Fruit fly (Drosophila melanogaster) whole organism, embryonic: ENCODE measurements around the gene Cyt-c1L.
A peak's percentile ranks its signal among the peaks of the same experiment; 100 is the strongest.

ENCODE experiments used
- CG10543 ChIP-seq: fragments of 200-800 bp; sonication (Bioruptor generic); optimal IDR thresholded peaks from 3 replicates; lab custom pipeline; 2017; ENCODE audit warnings: missing biosample characterization, mild to moderate bottlenecking, missing genetic modification characterization, moderate library complexity
- CG11085 ChIP-seq: fragments of 200-800 bp; sonication (Bioruptor generic); IDR thresholded peaks from 2 replicates; pipeline ENCODE4 v1.3.6; 2022; ENCODE audit warnings: missing biosample characterization, missing genetic modification characterization
- CG11093 ChIP-seq: fragments of 200-800 bp; sonication (Bioruptor generic); IDR thresholded peaks from 3 replicates; pipeline ENCODE4 v1.3.6; 2022; ENCODE audit warnings: missing biosample characterization, missing genetic modification characterization
- CG13296 ChIP-seq: fragments of 200-800 bp; sonication (Bioruptor generic); optimal IDR thresholded peaks from 3 replicates; lab custom pipeline; 2018; ENCODE audit warnings: missing biosample characterization, mild to moderate bottlenecking, missing genetic modification characterization
- CG1602 ChIP-seq: fragments of 200-800 bp; sonication (Bioruptor generic); optimal IDR thresholded peaks from 3 replicates; lab custom pipeline; 2016; ENCODE audit warnings: missing biosample characterization, missing genetic modification characterization
- CG16779 ChIP-seq: fragments of 200-800 bp; sonication (Bioruptor generic); IDR thresholded peaks from 2 replicates; pipeline ENCODE4 v1.3.6; 2022; ENCODE audit warnings: missing biosample characterization, missing genetic modification characterization
- CG18262 ChIP-seq: fragments of 200-800 bp; optimal IDR thresholded peaks from 3 replicates; lab custom pipeline; 2019; ENCODE audit warnings: missing biosample characterization, mild to moderate bottlenecking, missing genetic modification characterization, moderate library complexity
- CG18764 ChIP-seq: fragments of 200-800 bp; sonication (Bioruptor generic); optimal IDR thresholded peaks from 3 replicates; lab custom pipeline; 2016; ENCODE audit warnings: missing biosample characterization, missing genetic modification characterization
- CG2875 ChIP-seq: fragments of 200-800 bp; sonication (Bioruptor generic); optimal IDR thresholded peaks from 2 replicates; lab custom pipeline; 2017; ENCODE audit warnings: missing biosample characterization, mild to moderate bottlenecking, missing genetic modification characterization, missing genetic modification reagents
- CG2889 ChIP-seq: fragments of 200-800 bp; sonication (Bioruptor generic); IDR thresholded peaks from 3 replicates; pipeline ENCODE4 v1.3.6; 2022; ENCODE audit warnings: missing biosample characterization, missing genetic modification characterization
- CG4424 ChIP-seq: fragments of 200-800 bp; sonication (Bioruptor generic); optimal IDR thresholded peaks from 3 replicates; lab custom pipeline; 2016; ENCODE audit warnings: missing biosample characterization, missing genetic modification characterization
- CG7372 ChIP-seq: fragments of 200-800 bp; sonication (Bioruptor generic); IDR thresholded peaks from 2 replicates; pipeline ENCODE4 v1.3.6; 2022; ENCODE audit warnings: missing biosample characterization, missing genetic modification characterization
- CG7745 ChIP-seq: fragments of 200-800 bp; sonication (Bioruptor generic); optimal IDR thresholded peaks from 2 replicates; lab custom pipeline; 2018; ENCODE audit warnings: missing biosample characterization, mild to moderate bottlenecking, missing genetic modification characterization, moderate library complexity
- CG7963 ChIP-seq: fragments of 200-800 bp; sonication (Bioruptor generic); IDR thresholded peaks from 3 replicates; pipeline ENCODE4 v1.3.6; 2022; ENCODE audit warnings: missing biosample characterization, missing genetic modification characterization; ENCODE audit not compliant: partially characterized antibody
- CG8281 ChIP-seq: fragments of 200-800 bp; sonication (Bioruptor generic); optimal IDR thresholded peaks from 2 replicates; lab custom pipeline; 2018; ENCODE audit warnings: missing biosample characterization, mild to moderate bottlenecking, missing genetic modification characterization, moderate library complexity
- CG9797 ChIP-seq: fragments of 200-800 bp; sonication (Bioruptor generic); optimal IDR thresholded peaks from 3 replicates; lab custom pipeline; 2018; ENCODE audit warnings: missing biosample characterization, mild to moderate bottlenecking, missing genetic modification characterization
- CG9876 ChIP-seq: fragments of 200-800 bp; sonication (Bioruptor generic); optimal IDR thresholded peaks from 2 replicates; lab custom pipeline; 2016; ENCODE audit warnings: missing biosample characterization, missing genetic modification characterization
- D19B ChIP-seq: fragments of 200-800 bp; sonication (Bioruptor generic); optimal IDR thresholded peaks from 2 replicates; lab custom pipeline; 2017; ENCODE audit warnings: missing biosample characterization, mild to moderate bottlenecking, missing genetic modification characterization
- Dip2 ChIP-seq: fragments of 200-800 bp; sonication (Bioruptor generic); IDR thresholded peaks from 2 replicates; pipeline ENCODE4 v1.3.6; 2022; ENCODE audit warnings: missing biosample characterization, missing genetic modification characterization
- ERR ChIP-seq: fragments of 200-800 bp; sonication (Bioruptor generic); optimal IDR thresholded peaks from 2 replicates; lab custom pipeline; 2016; ENCODE audit warnings: missing biosample characterization, missing genetic modification characterization
- Fer2 ChIP-seq: fragments of 200-800 bp; sonication (Bioruptor generic); optimal IDR thresholded peaks from 2 replicates; lab custom pipeline; 2018; ENCODE audit warnings: missing biosample characterization, mild to moderate bottlenecking, missing genetic modification characterization, moderate library complexity
- HLH54F ChIP-seq: fragments of 200-800 bp; sonication (Bioruptor generic); optimal IDR thresholded peaks from 3 replicates; lab custom pipeline; 2016; ENCODE audit warnings: missing biosample characterization, missing genetic modification characterization
- HLHmδ ChIP-seq: fragments of 200-800 bp; sonication (Bioruptor generic); optimal IDR thresholded peaks from 2 replicates; lab custom pipeline; 2018; ENCODE audit warnings: missing biosample characterization, mild to moderate bottlenecking, missing genetic modification characterization, moderate library complexity
- Hsf ChIP-seq: fragments of 200-800 bp; sonication (Bioruptor generic); optimal IDR thresholded peaks from 3 replicates; lab custom pipeline; 2016; ENCODE audit warnings: missing biosample characterization, missing genetic modification characterization
- Lhr ChIP-seq: fragments of 200-800 bp; sonication (Bioruptor generic); optimal IDR thresholded peaks from 3 replicates; lab custom pipeline; 2017; ENCODE audit warnings: mild to moderate bottlenecking, missing biosample characterization, missing genetic modification reagents, missing genetic modification characterization
- Six4 ChIP-seq: fragments of 200-800 bp; sonication (Bioruptor generic); optimal IDR thresholded peaks from 2 replicates; lab custom pipeline; 2016; ENCODE audit warnings: missing biosample characterization, missing genetic modification characterization
- al ChIP-seq: fragments of 200-800 bp; sonication (Bioruptor generic); IDR thresholded peaks from 2 replicates; pipeline ENCODE4 v1.3.6; 2022; ENCODE audit warnings: missing biosample characterization, missing genetic modification characterization
- ap ChIP-seq: fragments of 200-800 bp; sonication (Bioruptor generic); IDR thresholded peaks from 2 replicates; pipeline ENCODE4 v1.3.6; 2022; ENCODE audit warnings: missing biosample characterization, missing genetic modification characterization
- croc ChIP-seq: fragments of 200-800 bp; sonication (Bioruptor generic); conservative IDR thresholded peaks from 3 replicates; pipeline ENCODE4 v1.3.6; 2022; ENCODE audit warnings: missing biosample characterization, missing genetic modification characterization
- crp ChIP-seq, 2 experiments: fragments of 200-800 bp; sonication (Bioruptor generic); optimal IDR thresholded peaks; 2 replicates in 1 of 2; 3 replicates in 1 of 2; lab custom pipeline; 2017; ENCODE audit warnings: missing biosample characterization in 2 of 2, missing genetic modification characterization in 2 of 2, mild to moderate bottlenecking in 1 of 2, moderate library complexity in 1 of 2
- dati ChIP-seq: fragments of 200-800 bp; sonication (Bioruptor generic); IDR thresholded peaks from 2 replicates; pipeline ENCODE4 v1.3.6; 2022; ENCODE audit warnings: missing biosample characterization, missing genetic modification characterization
- dm ChIP-seq: fragments of 200-800 bp; sonication (Bioruptor generic); optimal IDR thresholded peaks from 3 replicates; lab custom pipeline; 2016; ENCODE audit warnings: missing biosample characterization, missing genetic modification characterization
- fd64A ChIP-seq: fragments of 200-800 bp; sonication (Bioruptor generic); optimal IDR thresholded peaks from 3 replicates; lab custom pipeline; 2018; ENCODE audit warnings: missing biosample characterization, mild to moderate bottlenecking, missing genetic modification characterization
- gcm2 ChIP-seq: fragments of 200-800 bp; sonication (Bioruptor generic); optimal IDR thresholded peaks from 2 replicates; lab custom pipeline; 2016; ENCODE audit warnings: missing biosample characterization, missing genetic modification characterization
- hb ChIP-seq: fragments of 200-800 bp; sonication (Bioruptor generic); IDR thresholded peaks from 3 replicates; pipeline ENCODE4 v1.3.6; 2022; ENCODE audit warnings: missing biosample characterization, missing genetic modification characterization; ENCODE audit not compliant: partially characterized antibody
- her ChIP-seq: fragments of 200-800 bp; sonication (Bioruptor generic); optimal IDR thresholded peaks from 2 replicates; lab custom pipeline; 2016; ENCODE audit warnings: missing biosample characterization, missing genetic modification characterization
- kni ChIP-seq: fragments of 200-800 bp; sonication (Bioruptor generic); optimal IDR thresholded peaks from 3 replicates; lab custom pipeline; 2017; ENCODE audit warnings: mild to moderate bottlenecking, missing biosample characterization, missing genetic modification reagents, missing genetic modification characterization
- maf-S ChIP-seq: fragments of 200-800 bp; sonication (Bioruptor generic); optimal IDR thresholded peaks from 2 replicates; lab custom pipeline; 2016; ENCODE audit warnings: missing biosample characterization, missing genetic modification characterization
- row ChIP-seq: fragments of 200-800 bp; sonication (Bioruptor generic); IDR thresholded peaks from 3 replicates; pipeline ENCODE4 v1.3.6; 2022; ENCODE audit warnings: missing biosample characterization, missing genetic modification characterization
- run ChIP-seq: fragments of 200-800 bp; sonication (Bioruptor generic); optimal IDR thresholded peaks from 3 replicates; lab custom pipeline; 2018; ENCODE audit warnings: missing biosample characterization, mild to moderate bottlenecking, missing genetic modification characterization
- shn ChIP-seq: fragments of 200-800 bp; sonication (Bioruptor generic); optimal IDR thresholded peaks from 3 replicates; lab custom pipeline; 2016; ENCODE audit warnings: missing biosample characterization, missing genetic modification characterization
- sna ChIP-seq: fragments of 200-800 bp; sonication (Bioruptor generic); IDR thresholded peaks from 2 replicates; pipeline ENCODE4 v1.3.6; 2022; ENCODE audit warnings: missing biosample characterization, missing genetic modification characterization; ENCODE audit not compliant: partially characterized antibody
- sob ChIP-seq: fragments of 200-800 bp; sonication (Bioruptor generic); IDR thresholded peaks from 2 replicates; pipeline ENCODE4 v1.3.6; 2022; ENCODE audit warnings: missing biosample characterization, missing genetic modification characterization
- stwl ChIP-seq: fragments of 200-800 bp; sonication (Bioruptor generic); optimal IDR thresholded peaks from 3 replicates; lab custom pipeline; 2018; ENCODE audit warnings: missing biosample characterization, mild to moderate bottlenecking, missing genetic modification characterization, moderate library complexity
- toy ChIP-seq: fragments of 200-800 bp; sonication (Bioruptor generic); IDR thresholded peaks from 2 replicates; pipeline ENCODE4 v1.3.6; 2022; ENCODE audit warnings: missing biosample characterization, missing genetic modification characterization
- usp ChIP-seq: fragments of >200 bp; optimal IDR thresholded peaks from 2 replicates; lab custom pipeline; 2017; ENCODE audit warnings: missing biosample characterization, missing genetic modification characterization
- zf30C ChIP-seq: fragments of 200-800 bp; sonication (Bioruptor generic); optimal IDR thresholded peaks from 3 replicates; lab custom pipeline; 2018; ENCODE audit warnings: missing biosample characterization, mild to moderate bottlenecking, missing genetic modification characterization
- zfh1 ChIP-seq: fragments of 200-800 bp; sonication (Bioruptor generic); IDR thresholded peaks from 3 replicates; pipeline ENCODE4 v1.3.6; 2022; ENCODE audit warnings: missing biosample characterization, missing genetic modification characterization
- zfh2 ChIP-seq: fragments of 200-800 bp; sonication (Bioruptor generic); optimal IDR thresholded peaks from 2 replicates; lab custom pipeline; 2016; ENCODE audit warnings: missing biosample characterization, missing genetic modification characterization

Cyt-c1L gene

DNA sequence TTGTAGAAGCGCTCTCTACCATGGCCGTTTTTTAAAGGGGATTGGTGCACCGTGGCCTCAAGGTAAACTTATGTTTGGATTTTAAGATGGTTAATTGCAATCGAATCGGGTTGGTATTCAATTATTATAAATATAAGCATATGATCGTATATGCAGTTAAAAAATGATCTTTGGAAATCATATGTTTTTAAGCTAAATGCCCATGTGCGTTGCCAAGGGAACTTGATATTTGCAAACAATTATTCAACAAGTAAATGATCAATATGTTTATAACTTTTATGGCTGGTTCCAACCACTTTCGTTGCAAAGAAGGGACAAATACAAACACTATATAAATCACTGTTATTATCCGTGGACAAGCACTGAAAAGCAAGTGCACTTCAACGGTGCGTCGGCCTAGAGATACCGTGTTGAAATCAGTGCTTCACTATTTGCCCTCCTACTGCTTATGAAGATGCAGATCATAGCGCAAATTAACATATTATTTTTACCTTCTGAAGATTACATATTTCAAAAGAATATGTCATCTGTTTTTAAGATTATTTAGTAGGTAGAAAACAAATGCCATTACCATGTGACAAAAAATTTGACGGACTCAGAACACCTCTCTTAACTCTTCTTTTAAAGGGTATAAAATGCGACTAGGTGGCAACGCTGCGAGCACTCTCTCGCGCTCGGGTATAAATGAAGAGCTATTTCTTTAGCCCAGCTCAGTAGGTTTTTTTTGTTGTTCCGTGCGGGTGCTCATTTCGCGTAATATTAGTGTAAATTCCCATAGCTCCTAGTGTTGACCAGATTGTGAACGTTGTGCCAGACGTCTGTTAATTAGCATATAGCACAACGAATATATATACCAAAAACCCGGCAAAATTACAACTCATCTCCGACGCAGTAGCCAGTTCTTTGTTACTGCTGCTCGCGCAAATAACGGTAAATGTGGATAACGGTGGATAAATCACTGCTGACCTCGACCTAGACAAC is 46.2 kb downstream of the Cyt-c1L start, which contains the start of gene rdog (continued):
- TF ChIP-seq CG8281 (tag; lab: Kevin White, UChicago) (peak; percentile 25), usp (no peak), CG7963 (GFP tag; lab: Robert Waterston, UW) (no peak), dm (GFP tag; lab: Kevin White, UChicago) (peak; percentile 78), row (GFP tag; lab: Robert Waterston, UW) (peak; percentile 100), shn (GFP tag; lab: Kevin White, UChicago) (peak; percentile 81), Lhr (peak; percentile 34), kni (peak; percentile 34), CG18262 (tag; lab: Kevin White, UChicago) (peak; percentile 60), her (peak; percentile 60), CG18764 (GFP tag; lab: Kevin White, UChicago) (peak; percentile 62), sna (GFP tag; lab: Robert Waterston, UW) (no peak), CG7372 (no peak), toy (GFP tag; lab: Robert Waterston, UW) (no peak), ERR (GFP tag; lab: Kevin White, UChicago) (peak; percentile 54), CG11085 (no peak), CG10543 (GFP tag; lab: Kevin White, UChicago) (peak; percentile 87), zf30C (no peak), CG4424 (GFP tag; lab: Kevin White, UChicago) (peak; percentile 88), hb (GFP tag; lab: Robert Waterston, UW) (no peak), CG16779 (GFP tag; lab: Robert Waterston, UW) (no peak), CG9797 (no peak), croc (GFP tag; lab: Robert Waterston, UW) (peak; percentile 68), D19B (GFP tag; lab: Kevin White, UChicago) (peak; percentile 99), gcm2 (peak; percentile 69), ap (no peak), Hsf (peak; percentile 82), HLHmδ (GFP tag; lab: Kevin White, UChicago) (no peak), CG2889 (GFP tag; lab: Robert Waterston, UW) (no peak), zfh1 (peak; percentile 50; the same call in 1 of the 3 replicates), run (peak; percentile 39), al (GFP tag; lab: Robert Waterston, UW) (peak; percentile 27; the same call in 1 of the 2 replicates), maf-S (GFP tag; lab: Kevin White, UChicago) (peak; percentile 73), CG2875 (peak; percentile 71), stwl (peak; percentile 48), CG7745 (tag; lab: Kevin White, UChicago) (no peak), dati (GFP tag; lab: Robert Waterston, UW) (no peak), CG1602 (GFP tag; lab: Kevin White, UChicago) (peak; percentile 82), Six4 (peak; percentile 75), Dip2 (GFP tag; lab: Robert Waterston, UW) (no peak), sob (GFP tag; lab: Robert Waterston, UW) (peak; percentile 60), CG13296 (GFP tag; lab: Kevin White, UChicago) (peak; percentile 76), Fer2 (tag; lab: Kevin White, UChicago) (peak; percentile 48), CG9876 (GFP tag; lab: Kevin White, UChicago) (peak; percentile 53), fd64A (GFP tag; lab: Kevin White, UChicago) (no peak), HLH54F (peak; percentile 78), zfh2 (GFP tag; lab: Kevin White, UChicago) (peak; percentile 76), CG11093 (0 out of 3 replicates have a peak, but pooled peaks have one; percentile 43), crp (GFP tag; optimal IDR thresholded peaks at IDR 0.05; lab: Kevin White, UChicago) (peak in 1 of 2 experiments; percentile 47)
